Worm (Caenorhabditis elegans): Measurements from ENCODE around the gene str-139.

str-139 gene

ce11 chrV:8040247-8041084 lies 21.5 kb downstream of the str-139 start:
- no peak for TF ChIP-seq ztf-11 (tag; optimal IDR thresholded peaks at IDR 0.05)
- TF ChIP-seq lin-13 (tag; optimal IDR thresholded peaks at IDR 0.05) = no peak
- TF ChIP-seq cnd-1 (tag; optimal IDR thresholded peaks at IDR 0.05) = no peak
- TF ChIP-seq ham-2 (GFP tag; optimal IDR thresholded peaks at IDR 0.05) = no peak
- peak; percentile 38 for TF ChIP-seq tbx-8 (GFP tag; optimal IDR thresholded peaks at IDR 0.05)
- TF ChIP-seq blmp-1 (tag; optimal IDR thresholded peaks at IDR 0.05) = peak; percentile 70
- TF ChIP-seq sem-2 (GFP tag; optimal IDR thresholded peaks at IDR 0.05) = no peak
- no peak for TF ChIP-seq sptf-1 (tag; optimal IDR thresholded peaks at IDR 0.05)
- TF ChIP-seq nhr-2 (tag; optimal IDR thresholded peaks at IDR 0.05) = no peak
- TF ChIP-seq pha-4 (tag; optimal IDR thresholded peaks at IDR 0.05) = no peak
- no peak for TF ChIP-seq drap-1 (GFP tag; optimal IDR thresholded peaks at IDR 0.05)
- no peak for TF ChIP-seq ceh-83 (GFP tag; optimal IDR thresholded peaks at IDR 0.05)
- TF ChIP-seq elt-3 (tag; optimal IDR thresholded peaks at IDR 0.05) = peak; percentile 52
- TF ChIP-seq M03D4.4 (tag; optimal IDR thresholded peaks at IDR 0.05) = no peak
- TF ChIP-seq nhr-237 (tag; optimal IDR thresholded peaks at IDR 0.05) = no peak
- TF ChIP-seq mab-5 (tag; optimal IDR thresholded peaks at IDR 0.05) = no peak
- TF ChIP-seq snpc-4 (tag; optimal IDR thresholded peaks at IDR 0.05) = no peak
- no peak for TF ChIP-seq ceh-43 (GFP tag; optimal IDR thresholded peaks at IDR 0.05)
- no peak for TF ChIP-seq zip-8 (tag; optimal IDR thresholded peaks at IDR 0.05)
- no peak for TF ChIP-seq ces-1 (GFP tag; optimal IDR thresholded peaks at IDR 0.05)
- TF ChIP-seq hlh-1 (tag; optimal IDR thresholded peaks at IDR 0.05) = no peak
- TF ChIP-seq lin-32 (GFP tag; optimal IDR thresholded peaks at IDR 0.05) = no peak
- peak; percentile 43 for TF ChIP-seq unc-62 (GFP tag; optimal IDR thresholded peaks at IDR 0.05)
- no peak for TF ChIP-seq elt-1 (tag; optimal IDR thresholded peaks at IDR 0.05; ENCODE audit: borderline replicate concordance, insufficient read depth)
- TF ChIP-seq nhr-12 (tag; optimal IDR thresholded peaks at IDR 0.05) = no peak
- TF ChIP-seq lsy-2 (tag; optimal IDR thresholded peaks at IDR 0.05) = no peak

DNA sequence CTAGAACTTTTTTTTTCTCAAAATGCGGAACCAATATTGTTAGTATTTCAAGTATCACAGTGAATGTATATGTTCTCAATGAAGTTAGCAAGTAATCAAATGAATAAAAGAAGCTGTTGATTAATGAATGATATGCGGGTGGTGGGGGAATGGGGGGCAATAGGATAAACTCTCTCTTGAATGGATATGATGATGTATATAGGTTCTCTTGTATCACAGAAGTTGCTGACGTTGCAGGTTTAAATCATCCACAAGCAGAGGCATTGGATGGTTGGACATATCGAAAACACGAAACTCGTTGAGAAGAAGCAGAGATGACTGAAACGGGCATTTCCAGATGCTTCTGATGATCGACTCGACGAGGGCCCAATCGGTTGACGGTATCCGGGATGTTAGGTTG lies 22.4 kb downstream of the str-139 start:
- TF ChIP-seq nhr-2 (tag; optimal IDR thresholded peaks at IDR 0.05) (no peak), tbx-8 (GFP tag; optimal IDR thresholded peaks at IDR 0.05) (no peak), lin-13 (tag; optimal IDR thresholded peaks at IDR 0.05) (no peak), flh-1 (GFP tag; optimal IDR thresholded peaks at IDR 0.05) (no peak), hlh-1 (tag; optimal IDR thresholded peaks at IDR 0.05) (no peak), ceh-83 (GFP tag; optimal IDR thresholded peaks at IDR 0.05) (no peak), lin-32 (GFP tag; optimal IDR thresholded peaks at IDR 0.05) (no peak), unc-39 (tag; optimal IDR thresholded peaks at IDR 0.05) (no peak), zip-8 (tag; optimal IDR thresholded peaks at IDR 0.05) (no peak), mep-1 (tag; optimal IDR thresholded peaks at IDR 0.05) (no peak), elt-3 (tag; optimal IDR thresholded peaks at IDR 0.05) (no peak), ham-2 (GFP tag; optimal IDR thresholded peaks at IDR 0.05) (no peak), nhr-237 (tag; optimal IDR thresholded peaks at IDR 0.05) (no peak), elt-1 (tag; optimal IDR thresholded peaks at IDR 0.05; ENCODE audit: borderline replicate concordance, insufficient read depth) (no peak), lsy-2 (tag; optimal IDR thresholded peaks at IDR 0.05) (no peak), pha-4 (tag; optimal IDR thresholded peaks at IDR 0.05) (no peak)

DNA sequence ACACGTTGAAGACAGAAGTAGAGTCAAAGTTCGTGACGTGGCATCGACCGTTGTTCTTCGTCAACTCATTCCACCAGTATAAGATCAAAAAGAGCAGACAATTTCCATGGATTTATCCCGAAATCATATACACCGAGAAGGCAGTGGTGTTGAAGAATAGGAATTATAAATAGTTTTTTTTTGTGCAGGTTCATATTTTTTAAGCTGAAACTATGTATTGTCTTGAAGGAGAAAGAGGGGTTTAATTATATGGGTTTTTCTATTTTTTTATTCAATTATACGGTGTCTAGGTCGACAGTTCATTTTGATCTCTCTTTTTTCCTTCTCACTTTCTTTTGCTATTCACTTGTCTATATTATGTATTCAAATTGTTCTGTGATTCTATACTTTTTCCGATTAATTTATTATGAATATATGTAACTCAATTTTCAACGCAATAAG lies 22.9 kb downstream of the str-139 start:
- TF ChIP-seq sptf-1 (tag; optimal IDR thresholded peaks at IDR 0.05) (peak; percentile 14), unc-39 (tag; optimal IDR thresholded peaks at IDR 0.05) (no peak)

- no peak for TF ChIP-seq M03D4.4 (tag; optimal IDR thresholded peaks at IDR 0.05)
- TF ChIP-seq ham-2 (GFP tag; optimal IDR thresholded peaks at IDR 0.05) = no peak
- TF ChIP-seq mls-2 (tag; optimal IDR thresholded peaks at IDR 0.05) = no peak
- no peak for TF ChIP-seq pha-4 (tag; optimal IDR thresholded peaks at IDR 0.05)
- no peak for TF ChIP-seq nhr-237 (tag; optimal IDR thresholded peaks at IDR 0.05)
- TF ChIP-seq lin-13 (tag; optimal IDR thresholded peaks at IDR 0.05) = no peak
- no peak for TF ChIP-seq nhr-76 (tag; optimal IDR thresholded peaks at IDR 0.05)
- TF ChIP-seq elt-1 (tag; optimal IDR thresholded peaks at IDR 0.05; ENCODE audit: borderline replicate concordance, insufficient read depth) = no peak
- TF ChIP-seq mep-1 (tag; optimal IDR thresholded peaks at IDR 0.05) = no peak
- no peak for TF ChIP-seq drap-1 (GFP tag; optimal IDR thresholded peaks at IDR 0.05)
- no peak for TF ChIP-seq unc-120 (tag; optimal IDR thresholded peaks at IDR 0.05; ENCODE audit: poor library complexity, severe bottlenecking)
- TF ChIP-seq blmp-1 (tag; optimal IDR thresholded peaks at IDR 0.05) = no peak
- TF ChIP-seq hlh-1 (tag; optimal IDR thresholded peaks at IDR 0.05) = no peak
- no peak for TF ChIP-seq unc-39 (tag; optimal IDR thresholded peaks at IDR 0.05)
- no peak for TF ChIP-seq lin-32 (GFP tag; optimal IDR thresholded peaks at IDR 0.05)
Measured at ce11 chrV:8035947-8036346, 26.0 kb downstream of the str-139 start, which contains the start of gene ZC513.14. TSS of gene ZC513.14 (minus strand) at chrV:8036047.
